Fruit fly (Drosophila melanogaster) Kc167 (cell line): ENCODE results near the gene CG8960.

ENCODE experiments used
- Myc ChIP-seq: fragments of >200 bp; optimal IDR thresholded peaks from 2 replicates; lab custom pipeline; 2017; ENCODE audit warnings: missing external identifiers
- Sin3A ChIP-seq: fragments of >200 bp; optimal IDR thresholded peaks from 2 replicates; lab custom pipeline; 2018; ENCODE audit warnings: missing external identifiers
- h ChIP-seq: fragments of >200 bp; optimal IDR thresholded peaks from 3 replicates; lab custom pipeline; 2018; ENCODE audit warnings: missing external identifiers
- psq ChIP-seq: fragments of >200 bp; optimal IDR thresholded peaks from 2 replicates; lab custom pipeline; 2017; ENCODE audit warnings: missing external identifiers

- TF ChIP-seq h (lab: Kevin White, UChicago) (no peak), Sin3A (no peak), Myc (no peak), psq (lab: Kevin White, UChicago) (no peak)
Observed at dm6 chr3L:2191994-2192450, 4.8 kb upstream of the CG8960 start, which contains the start of gene CG5707.
